Worm (Caenorhabditis elegans): ENCODE measurements around the gene W04G3.11.

- TF ChIP-seq unc-55 (GFP tag; optimal IDR thresholded peaks at IDR 0.05): no peak
- TF ChIP-seq R02D3.7 (tag; optimal IDR thresholded peaks at IDR 0.05): no peak
- TF ChIP-seq unc-62 (GFP tag; optimal IDR thresholded peaks at IDR 0.05): no peak
- TF ChIP-seq nhr-237 (tag; optimal IDR thresholded peaks at IDR 0.05): no peak
- TF ChIP-seq elt-1 (tag; optimal IDR thresholded peaks at IDR 0.05): no peak
- no peak for TF ChIP-seq ceh-82 (tag; optimal IDR thresholded peaks at IDR 0.05)
- TF ChIP-seq sma-9 (GFP tag; optimal IDR thresholded peaks at IDR 0.05): no peak
- TF ChIP-seq sma-9 (tag; optimal IDR thresholded peaks at IDR 0.05): no peak
- peak; percentile 4 for TF ChIP-seq nhr-77 (tag; optimal IDR thresholded peaks at IDR 0.05)
- TF ChIP-seq mdl-1 (tag; optimal IDR thresholded peaks at IDR 0.05): no peak
- TF ChIP-seq alr-1 (tag; optimal IDR thresholded peaks at IDR 0.05): no peak
- no peak for TF ChIP-seq skn-1 (tag; optimal IDR thresholded peaks at IDR 0.05)
- TF ChIP-seq nhr-23 (tag; optimal IDR thresholded peaks at IDR 0.05): no peak
- peak; percentile 51 for TF ChIP-seq ceh-16 (tag; optimal IDR thresholded peaks at IDR 0.05)
Observed at ce11 chrX:11059744-11060143, 29.3 kb upstream of the W04G3.11 start, which contains the start of gene lpr-6.
